Worm (Caenorhabditis elegans): ENCODE data around the gene cutl-3.

cutl-3 gene

DNA sequence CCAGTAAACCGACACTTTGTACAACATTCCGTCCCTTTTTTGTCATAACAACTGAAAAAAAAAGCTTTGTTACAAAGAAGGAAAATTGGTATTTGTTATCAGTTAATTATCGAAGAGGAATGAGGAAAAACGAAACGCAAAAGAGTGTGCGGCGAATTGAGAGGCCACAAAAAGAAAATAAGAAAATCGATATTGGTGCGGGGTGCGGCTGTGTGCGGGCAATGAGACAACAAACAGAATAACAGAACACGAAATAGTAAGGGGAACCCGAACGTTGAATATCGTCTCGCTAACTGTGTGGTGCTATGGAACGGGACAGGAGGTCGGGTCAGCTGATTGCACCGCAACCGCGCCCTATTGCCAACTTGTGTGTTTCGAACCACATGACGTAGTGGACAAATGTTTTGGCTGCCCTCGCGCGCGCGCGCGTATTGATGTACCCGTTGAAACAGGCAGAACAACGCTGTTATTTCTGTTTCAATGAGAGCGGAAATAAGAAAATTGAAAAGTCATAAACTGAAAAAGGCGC lies 41.6 kb upstream of the cutl-3 start, which contains the start of gene C18B12.4:
TSS of gene C18B12.4 (minus strand) at position 51 of the 529 bp plus-strand sequence.
- peak; percentile 87; the same call in 1 of the 2 replicates for TF ChIP-seq K11D2.4 (GFP tag; IDR thresholded peaks at IDR 0.05)
- TF ChIP-seq attf-3 (GFP tag; conservative IDR thresholded peaks at IDR 0.05), result peak; percentile 70
- no peak for TF ChIP-seq ztf-3 (GFP tag; optimal IDR thresholded peaks at IDR 0.05)
- peak; percentile 37 for TF ChIP-seq tlf-1 (GFP tag; optimal IDR thresholded peaks at IDR 0.05)
- TF ChIP-seq K12H6.12 (tag; optimal IDR thresholded peaks at IDR 0.05), result peak; percentile 89
- peak; percentile 98 for TF ChIP-seq zfh-2 (GFP tag; conservative IDR thresholded peaks at IDR 0.05)
- TF ChIP-seq rcor-1 (GFP tag; IDR thresholded peaks at IDR 0.05), result peak; percentile 75
- TF ChIP-seq nhr-90 (tag; optimal IDR thresholded peaks at IDR 0.05), result peak; percentile 46
- no peak for TF ChIP-seq T07F8.4 (tag; optimal IDR thresholded peaks at IDR 0.05)
- TF ChIP-seq lir-1 (GFP tag; conservative IDR thresholded peaks at IDR 0.05), result peak; percentile 86
- TF ChIP-seq nhr-80 (tag; optimal IDR thresholded peaks at IDR 0.05), result peak; percentile 91
- peak; percentile 92 for TF ChIP-seq dox-1 (GFP tag; IDR thresholded peaks at IDR 0.05)
- peak; percentile 64 for TF ChIP-seq ZK185.1 (tag; optimal IDR thresholded peaks at IDR 0.05; ENCODE audit: poor library complexity, severe bottlenecking)
- TF ChIP-seq madf-3 (GFP tag; IDR thresholded peaks at IDR 0.05), result peak; percentile 70; the same call in 1 of the 2 replicates
- TF ChIP-seq C06A6.2 (GFP tag; conservative IDR thresholded peaks at IDR 0.05), result peak; percentile 55; the same call in 1 of the 2 replicates
- TF ChIP-seq F49E8.2 (tag; optimal IDR thresholded peaks at IDR 0.05; ENCODE audit: insufficient read depth), result no peak
- TF ChIP-seq die-1 (tag; optimal IDR thresholded peaks at IDR 0.05), result peak; percentile 27
- no peak for TF ChIP-seq ccch-3 (GFP tag; optimal IDR thresholded peaks at IDR 0.05)
- 0 out of 2 replicates have a peak, but pooled peaks have one; percentile 29 for TF ChIP-seq nhr-120 (GFP tag; IDR thresholded peaks at IDR 0.05)
- TF ChIP-seq cebp-1 (GFP tag; IDR thresholded peaks at IDR 0.05), result peak; percentile 83
- TF ChIP-seq cebp-1 (tag; optimal IDR thresholded peaks at IDR 0.05), result peak; percentile 93
- TF ChIP-seq aptf-3 (GFP tag; IDR thresholded peaks at IDR 0.05), result no peak
- peak; percentile 59 for TF ChIP-seq lin-54 (GFP tag; optimal IDR thresholded peaks at IDR 0.05)
- TF ChIP-seq Y56A3A.18 (GFP tag; IDR thresholded peaks at IDR 0.05), result peak; percentile 39; the same call in 1 of the 2 replicates
- TF ChIP-seq Y95B8A.8 (GFP tag; IDR thresholded peaks at IDR 0.05), result 0 out of 2 replicates have a peak, but pooled peaks have one; percentile 30
- TF ChIP-seq egrh-3 (GFP tag; IDR thresholded peaks at IDR 0.05), result no peak; the same call in 1 of the 2 replicates
- TF ChIP-seq attf-5 (GFP tag; optimal IDR thresholded peaks at IDR 0.05), result peak; percentile 93
- TF ChIP-seq repo-1 (tag; optimal IDR thresholded peaks at IDR 0.05), result peak; percentile 36
- TF ChIP-seq mes-4 (tag; optimal IDR thresholded peaks at IDR 0.05), result no peak
- peak; percentile 95 for TF ChIP-seq mcd-1 (GFP tag; IDR thresholded peaks at IDR 0.05)
- peak; percentile 94 for TF ChIP-seq ceh-27 (GFP tag; optimal IDR thresholded peaks at IDR 0.05)
- no peak for TF ChIP-seq snpc-4 (GFP tag; optimal IDR thresholded peaks at IDR 0.05)
- peak; percentile 19 to 74 (median 62) for TF ChIP-seq snpc-4 (tag; optimal IDR thresholded peaks at IDR 0.05)
- no peak for TF ChIP-seq ceh-79 (tag; optimal IDR thresholded peaks at IDR 0.05)
- peak; percentile 87 for TF ChIP-seq chd-7 (tag; optimal IDR thresholded peaks at IDR 0.05)
- TF ChIP-seq athp-1 (tag; optimal IDR thresholded peaks at IDR 0.05), result no peak
- peak; percentile 69 for TF ChIP-seq atf-7 (tag; optimal IDR thresholded peaks at IDR 0.05)
- TF ChIP-seq somi-1 (GFP tag; optimal IDR thresholded peaks at IDR 0.05), result peak; percentile 85
- peak; percentile 87 for TF ChIP-seq nfyb-1 (GFP tag; IDR thresholded peaks at IDR 0.05)
- TF ChIP-seq pbrm-1 (GFP tag; IDR thresholded peaks at IDR 0.05), result peak; percentile 66; the same call in 1 of the 2 replicates
- no peak for TF ChIP-seq F22D6.2 (tag; optimal IDR thresholded peaks at IDR 0.05)
- TF ChIP-seq F39B2.1 (GFP tag; IDR thresholded peaks at IDR 0.05), result no peak
- peak; percentile 83 for TF ChIP-seq Y67H2A.10 (GFP tag; conservative IDR thresholded peaks at IDR 0.05)
- peak; percentile 59 for TF ChIP-seq F23B12.7 (tag; optimal IDR thresholded peaks at IDR 0.05; ENCODE audit: insufficient read depth)
- TF ChIP-seq B0261.1 (tag; optimal IDR thresholded peaks at IDR 0.05), result peak; percentile 6
- TF ChIP-seq madf-8 (GFP tag; conservative IDR thresholded peaks at IDR 0.05), result peak; percentile 55
- TF ChIP-seq bed-2 (GFP tag; IDR thresholded peaks at IDR 0.05), result peak; percentile 74
- TF ChIP-seq efl-1 (GFP tag; optimal IDR thresholded peaks at IDR 0.05), result peak; percentile 60

All from whole organism, young adult.